Fruit fly (Drosophila melanogaster) whole organism, embryonic: ENCODE data around the gene CG3009.

Experiments
- Blimp-1 ChIP-seq: fragments of 200-800 bp; sonication (Bioruptor generic); optimal IDR thresholded peaks from 3 replicates; lab custom pipeline; 2018; ENCODE audit warnings: missing biosample characterization, missing genetic modification characterization, mild to moderate bottlenecking, moderate library complexity, missing genetic modification reagents
- CG10147 ChIP-seq: fragments of 200-800 bp; sonication (Bioruptor generic); optimal IDR thresholded peaks from 2 replicates; lab custom pipeline; 2019; ENCODE audit warnings: missing biosample characterization, mild to moderate bottlenecking, missing genetic modification characterization, moderate library complexity
- CG10209 ChIP-seq: fragments of 200-800 bp; sonication (Bioruptor generic); optimal IDR thresholded peaks from 3 replicates; lab custom pipeline; 2017; ENCODE audit warnings: missing biosample characterization, mild to moderate bottlenecking, missing genetic modification characterization, missing genetic modification reagents
- CG11504 ChIP-seq: fragments of 200-800 bp; sonication (Bioruptor generic); optimal IDR thresholded peaks from 3 replicates; lab custom pipeline; 2019; ENCODE audit warnings: missing biosample characterization, mild to moderate bottlenecking, missing genetic modification characterization, moderate library complexity
- CG11696 ChIP-seq: fragments of 200-800 bp; sonication (Bioruptor generic); IDR thresholded peaks from 2 replicates; pipeline ENCODE4 v1.3.6; 2022; ENCODE audit warnings: missing biosample characterization, missing genetic modification characterization
- CG17328 ChIP-seq: fragments of 200-800 bp; sonication (Bioruptor generic); IDR thresholded peaks from 2 replicates; pipeline ENCODE4 v1.3.6; 2022; ENCODE audit warnings: missing biosample characterization, missing genetic modification characterization
- CG17612 ChIP-seq: fragments of 200-800 bp; sonication (Bioruptor generic); IDR thresholded peaks from 2 replicates; pipeline ENCODE4 v1.3.6; 2022; ENCODE audit warnings: missing biosample characterization, missing genetic modification characterization
- CG18619 ChIP-seq: fragments of 200-800 bp; sonication (Bioruptor generic); optimal IDR thresholded peaks from 3 replicates; lab custom pipeline; 2017; ENCODE audit warnings: missing biosample characterization, mild to moderate bottlenecking, missing genetic modification characterization
- CG2712 ChIP-seq: fragments of 200-800 bp; optimal IDR thresholded peaks from 3 replicates; lab custom pipeline; 2019; ENCODE audit warnings: missing biosample characterization, mild to moderate bottlenecking, missing genetic modification characterization, moderate library complexity
- CG31441 ChIP-seq: fragments of 200-800 bp; sonication (Bioruptor generic); IDR thresholded peaks from 2 replicates; pipeline ENCODE4 v1.3.6; 2022; ENCODE audit warnings: missing biosample characterization, missing genetic modification characterization
- CG32767 ChIP-seq: fragments of 200-800 bp; sonication (Bioruptor generic); IDR thresholded peaks from 2 replicates; pipeline ENCODE4 v1.3.6; 2022; ENCODE audit warnings: missing biosample characterization, missing genetic modification characterization
- CG3407 ChIP-seq: fragments of 200-800 bp; sonication (Bioruptor generic); optimal IDR thresholded peaks from 2 replicates; lab custom pipeline; 2018; ENCODE audit warnings: missing biosample characterization, mild to moderate bottlenecking, missing genetic modification characterization
- CG6765 ChIP-seq: fragments of 200-800 bp; sonication (Bioruptor generic); optimal IDR thresholded peaks from 3 replicates; lab custom pipeline; 2017; ENCODE audit warnings: missing biosample characterization, mild to moderate bottlenecking, missing genetic modification characterization
- CG9797 ChIP-seq: fragments of 200-800 bp; sonication (Bioruptor generic); optimal IDR thresholded peaks from 3 replicates; lab custom pipeline; 2018; ENCODE audit warnings: missing biosample characterization, mild to moderate bottlenecking, missing genetic modification characterization
- Chrac-16 ChIP-seq: fragments of 200-800 bp; sonication (Bioruptor generic); optimal IDR thresholded peaks from 3 replicates; lab custom pipeline; 2016; ENCODE audit warnings: missing biosample characterization, missing genetic modification characterization
- Dfd ChIP-seq, 2 experiments: fragments of >200 bp; optimal IDR thresholded peaks; 2 replicates each; lab custom pipeline; 2017; ENCODE audit warnings: missing biosample characterization in 2 of 2, missing genetic modification characterization in 2 of 2
- Drgx ChIP-seq: fragments of 200-800 bp; sonication (Bioruptor generic); IDR thresholded peaks from 2 replicates; pipeline ENCODE4 v1.3.6; 2022; ENCODE audit warnings: missing biosample characterization, missing genetic modification characterization
- Ets97D ChIP-seq: fragments of 200-800 bp; sonication (Bioruptor generic); optimal IDR thresholded peaks from 3 replicates; lab custom pipeline; 2016; ENCODE audit warnings: missing biosample characterization, missing genetic modification characterization
- HLH3B ChIP-seq: fragments of 200-800 bp; sonication (Bioruptor generic); IDR thresholded peaks from 2 replicates; pipeline ENCODE4 v1.3.6; 2022; ENCODE audit warnings: missing biosample characterization, missing genetic modification characterization
- HLH4C ChIP-seq: fragments of 200-800 bp; sonication (Bioruptor generic); IDR thresholded peaks from 3 replicates; pipeline ENCODE4 v1.3.6; 2022; ENCODE audit warnings: missing biosample characterization, missing genetic modification characterization; ENCODE audit not compliant: partially characterized antibody
- Hmr ChIP-seq: fragments of 200-800 bp; sonication (Bioruptor generic); optimal IDR thresholded peaks from 3 replicates; lab custom pipeline; 2017; ENCODE audit warnings: mild to moderate bottlenecking, missing biosample characterization, missing genetic modification reagents, missing genetic modification characterization
- Hmx ChIP-seq: fragments of 200-800 bp; sonication (Bioruptor generic); optimal IDR thresholded peaks from 2 replicates; lab custom pipeline; 2016; ENCODE audit warnings: missing biosample characterization, missing genetic modification characterization
- Mad ChIP-seq: fragments of 200-800 bp; sonication (Bioruptor generic); optimal IDR thresholded peaks from 2 replicates; lab custom pipeline; 2016; ENCODE audit warnings: missing biosample characterization, missing genetic modification characterization
- Sox102F ChIP-seq: fragments of 200-800 bp; sonication (Bioruptor generic); optimal IDR thresholded peaks from 2 replicates; lab custom pipeline; 2018; ENCODE audit warnings: missing biosample characterization, mild to moderate bottlenecking, missing genetic modification characterization, moderate library complexity
- Stat92E ChIP-seq, 3 experiments: fragments of >200 bp in 2 of 3; fragments of 200-800 bp in 1 of 3; sonication (Bioruptor generic) in 1 of 3; optimal IDR thresholded peaks; 2 replicates each; lab custom pipeline; 2017 to 2019; ENCODE audit warnings: missing biosample characterization in 3 of 3, missing genetic modification characterization in 3 of 3, mild to moderate bottlenecking in 1 of 3, moderate library complexity in 1 of 3
- Xbp1 ChIP-seq: fragments of 200-800 bp; sonication (Bioruptor generic); optimal IDR thresholded peaks from 3 replicates; lab custom pipeline; 2016; ENCODE audit warnings: missing biosample characterization, mild to moderate bottlenecking, missing genetic modification characterization
- Xrp1 ChIP-seq: fragments of 200-800 bp; sonication (Bioruptor generic); IDR thresholded peaks from 2 replicates; pipeline ENCODE4 v1.3.6; 2022; ENCODE audit warnings: missing biosample characterization, missing genetic modification characterization
- ac ChIP-seq: fragments of 200-800 bp; sonication (Bioruptor generic); optimal IDR thresholded peaks from 3 replicates; lab custom pipeline; 2017; ENCODE audit warnings: missing biosample characterization, mild to moderate bottlenecking, missing genetic modification characterization
- cg ChIP-seq: fragments of 200-800 bp; sonication (Bioruptor generic); optimal IDR thresholded peaks from 3 replicates; lab custom pipeline; 2019; ENCODE audit warnings: missing biosample characterization, mild to moderate bottlenecking, missing genetic modification characterization, moderate library complexity
- cwo ChIP-seq: fragments of 200-800 bp; sonication (Bioruptor generic); optimal IDR thresholded peaks from 3 replicates; lab custom pipeline; 2017; ENCODE audit warnings: missing biosample characterization, missing genetic modification characterization, mild to moderate bottlenecking, moderate library complexity, missing genetic modification reagents
- dm ChIP-seq: fragments of 200-800 bp; sonication (Bioruptor generic); optimal IDR thresholded peaks from 3 replicates; lab custom pipeline; 2016; ENCODE audit warnings: missing biosample characterization, missing genetic modification characterization
- dpn ChIP-seq, 2 experiments: fragments of 200-800 bp; sonication (Bioruptor generic); optimal IDR thresholded peaks; 3 replicates each; lab custom pipeline; 2016; ENCODE audit warnings: missing biosample characterization in 2 of 2, missing genetic modification characterization in 2 of 2
- gcm ChIP-seq: fragments of 200-800 bp; sonication (Bioruptor generic); optimal IDR thresholded peaks from 2 replicates; lab custom pipeline; 2019; ENCODE audit warnings: missing biosample characterization, mild to moderate bottlenecking, missing genetic modification characterization, moderate library complexity
- her ChIP-seq: fragments of 200-800 bp; sonication (Bioruptor generic); optimal IDR thresholded peaks from 2 replicates; lab custom pipeline; 2016; ENCODE audit warnings: missing biosample characterization, missing genetic modification characterization
- ind ChIP-seq: fragments of 200-800 bp; sonication (Bioruptor generic); optimal IDR thresholded peaks from 3 replicates; lab custom pipeline; 2016; ENCODE audit warnings: missing biosample characterization, missing genetic modification characterization
- lab ChIP-seq: fragments of 200-800 bp; sonication (Bioruptor generic); optimal IDR thresholded peaks from 3 replicates; lab custom pipeline; 2017; ENCODE audit warnings: missing biosample characterization, missing genetic modification characterization, mild to moderate bottlenecking, moderate library complexity, missing genetic modification reagents
- lmd ChIP-seq: fragments of 200-800 bp; sonication (Bioruptor generic); IDR thresholded peaks from 2 replicates; pipeline ENCODE4 v1.3.6; 2022; ENCODE audit warnings: missing biosample characterization, missing genetic modification characterization
- mam ChIP-seq: fragments of 200-800 bp; sonication (Bioruptor generic); optimal IDR thresholded peaks from 3 replicates; lab custom pipeline; 2016; ENCODE audit warnings: missing biosample characterization, missing genetic modification characterization
- nom ChIP-seq: fragments of 200-800 bp; sonication (Bioruptor generic); optimal IDR thresholded peaks from 2 replicates; lab custom pipeline; 2017; ENCODE audit warnings: missing biosample characterization, missing genetic modification characterization, mild to moderate bottlenecking, moderate library complexity, missing genetic modification reagents
- oc ChIP-seq: fragments of 200-800 bp; sonication (Bioruptor generic); optimal IDR thresholded peaks from 2 replicates; lab custom pipeline; 2018; ENCODE audit warnings: missing biosample characterization, mild to moderate bottlenecking, missing genetic modification characterization, moderate library complexity
- pita ChIP-seq: fragments of 200-800 bp; sonication (Bioruptor generic); optimal IDR thresholded peaks from 2 replicates; lab custom pipeline; 2017; ENCODE audit warnings: missing biosample characterization, mild to moderate bottlenecking, missing genetic modification characterization
- pnt ChIP-seq: fragments of 200-800 bp; sonication (Bioruptor generic); optimal IDR thresholded peaks from 3 replicates; lab custom pipeline; 2016; ENCODE audit warnings: missing biosample characterization, missing genetic modification characterization
- row ChIP-seq: fragments of 200-800 bp; sonication (Bioruptor generic); IDR thresholded peaks from 3 replicates; pipeline ENCODE4 v1.3.6; 2022; ENCODE audit warnings: missing biosample characterization, missing genetic modification characterization
- seq ChIP-seq: fragments of 200-800 bp; sonication (Bioruptor generic); IDR thresholded peaks from 2 replicates; pipeline ENCODE4 v1.3.6; 2022; ENCODE audit warnings: missing biosample characterization, missing genetic modification characterization
- stwl ChIP-seq: fragments of 200-800 bp; sonication (Bioruptor generic); optimal IDR thresholded peaks from 3 replicates; lab custom pipeline; 2018; ENCODE audit warnings: missing biosample characterization, mild to moderate bottlenecking, missing genetic modification characterization, moderate library complexity
- trh ChIP-seq: fragments of 200-800 bp; sonication (Bioruptor generic); optimal IDR thresholded peaks from 2 replicates; lab custom pipeline; 2016; ENCODE audit warnings: missing biosample characterization, missing genetic modification characterization
- unpg ChIP-seq: fragments of 200-800 bp; sonication (Bioruptor generic); optimal IDR thresholded peaks from 3 replicates; lab custom pipeline; 2018; ENCODE audit warnings: missing biosample characterization, mild to moderate bottlenecking, missing genetic modification characterization, moderate library complexity
- vfl ChIP-seq: fragments of 200-800 bp; sonication (Bioruptor generic); optimal IDR thresholded peaks from 2 replicates; lab custom pipeline; 2016; ENCODE audit warnings: missing biosample characterization, missing genetic modification characterization

Gene CG3009

dm6 chrX:4699775-4700174 is 33.3 kb upstream of the CG3009 start (continued):
- TF ChIP-seq pnt (GFP tag; lab: Kevin White, UChicago) (no peak), her (GFP tag; lab: Kevin White, UChicago) (no peak), mam (GFP tag; lab: Kevin White, UChicago) (peak; percentile 1), HLH3B (no peak), Hmx (GFP tag; lab: Kevin White, UChicago) (no peak), seq (0 out of 2 replicates have a peak, but pooled peaks have one; percentile 31), lmd (peak; percentile 34; the same call in 1 of the 2 replicates), Sox102F (peak; percentile 20), CG17328 (GFP tag; lab: Robert Waterston, UW) (no peak), CG31441 (GFP tag; lab: Robert Waterston, UW) (peak; percentile 30; the same call in 1 of the 2 replicates), Hmr (GFP tag; lab: Kevin White, UChicago) (peak; percentile 8), Xbp1 (peak; percentile 4), CG18619 (GFP tag; lab: Kevin White, UChicago) (no peak), ac (no peak), dpn (GFP tag; optimal IDR thresholded peaks at IDR 0.05; lab: Kevin White, UChicago) (peak in 1 of 2 experiments; percentile 5), gcm (GFP tag; lab: Kevin White, UChicago) (no peak), lab (peak; percentile 11), row (GFP tag; lab: Robert Waterston, UW) (peak; percentile 32; the same call in 2 of the 3 replicates), CG9797 (GFP tag; lab: Kevin White, UChicago) (no peak), Blimp-1 (no peak), CG6765 (no peak), unpg (GFP tag; lab: Kevin White, UChicago) (no peak), CG10209 (peak; percentile 7), cwo (no peak), CG11696 (GFP tag; lab: Robert Waterston, UW) (peak; percentile 36; the same call in 1 of the 2 replicates), CG11504 (peak; percentile 43), Stat92E (GFP tag; optimal IDR thresholded peaks at IDR 0.05; lab: Kevin White, UChicago) (no peak), Xrp1 (GFP tag; lab: Robert Waterston, UW) (peak; percentile 48; the same call in 1 of the 2 replicates), oc (tag; lab: Kevin White, UChicago) (no peak)

dm6 chrX:4699370-4699769 is 32.9 kb upstream of the CG3009 start:
- TF ChIP-seq CG2712 (tag; lab: Kevin White, UChicago) (no peak), nom (GFP tag; lab: Kevin White, UChicago) (no peak), Chrac-16 (no peak), vfl (GFP tag; lab: Kevin White, UChicago) (no peak), ind (GFP tag; lab: Kevin White, UChicago) (no peak), dm (no peak), trh (no peak), pita (peak; percentile 9), Dfd (GFP tag; optimal IDR thresholded peaks at IDR 0.05; lab: Kevin White, UChicago) (peak in 1 of 2 experiments; percentile 64), CG17612 (GFP tag; lab: Robert Waterston, UW) (no peak), HLH4C (no peak), CG10147 (GFP tag; lab: Kevin White, UChicago) (no peak), Mad (GFP tag; lab: Kevin White, UChicago) (no peak), CG32767 (GFP tag; lab: Robert Waterston, UW) (0 out of 2 replicates have a peak, but pooled peaks have one; percentile 13), stwl (tag; lab: Kevin White, UChicago) (no peak), cg (GFP tag; lab: Kevin White, UChicago) (peak; percentile 69), CG3407 (GFP tag; lab: Kevin White, UChicago) (no peak), CG11696 (GFP tag; lab: Robert Waterston, UW) (no peak), Ets97D (GFP tag; lab: Kevin White, UChicago) (no peak), Drgx (GFP tag; lab: Robert Waterston, UW) (no peak)
